Worm (Caenorhabditis elegans) whole organism, L1 larva: ENCODE results near the gene cest-10.

Source experiments
- aly-2 ChIP-seq: fragments of 150-350 bp; optimal IDR thresholded peaks from 2 replicates; lab custom pipeline; 2014; ENCODE audit warnings: missing biosample characterization, missing genetic modification characterization
- ceh-82 ChIP-seq, 3 experiments: fragments of 150-350 bp in 1 of 3; sonication (generic microtip) in 2 of 3; optimal IDR thresholded peaks; 2 replicates each; lab custom pipeline; 2014 to 2017; ENCODE audit warnings: missing biosample characterization in 3 of 3, missing genetic modification characterization in 3 of 3
- dpl-1 ChIP-seq, 3 experiments: fragments of 150-350 bp in 2 of 3; sonication (generic microtip) in 1 of 3; optimal IDR thresholded peaks; 2 replicates each; lab custom pipeline; 2014 to 2017; ENCODE audit warnings: missing biosample characterization in 3 of 3, missing genetic modification characterization in 3 of 3, missing genetic modification reagents in 3 of 3
- jun-1 ChIP-seq: fragments of 150-350 bp; optimal IDR thresholded peaks from 2 replicates; lab custom pipeline; 2014; ENCODE audit warnings: missing biosample characterization, missing genetic modification reagents, missing genetic modification characterization
- lsy-2 ChIP-seq, 2 experiments: fragments of 150-350 bp; optimal IDR thresholded peaks; 2 replicates each; lab custom pipeline; 2014; ENCODE audit warnings: missing biosample characterization in 2 of 2, missing genetic modification characterization in 2 of 2
- nhr-84 ChIP-seq: sonication (generic microtip); optimal IDR thresholded peaks from 2 replicates; lab custom pipeline; 2017; ENCODE audit warnings: missing biosample characterization, missing genetic modification characterization
- skn-1 ChIP-seq: fragments of 150-350 bp; optimal IDR thresholded peaks from 2 replicates; lab custom pipeline; 2014; ENCODE audit warnings: missing biosample characterization, missing genetic modification characterization

- no peak for TF ChIP-seq skn-1 (tag; lab: Kevin White, UChicago)
- TF ChIP-seq lsy-2 (tag; optimal IDR thresholded peaks at IDR 0.05; lab: Kevin White, UChicago), result no peak
- TF ChIP-seq aly-2 (tag; lab: Kevin White, UChicago), result no peak
- TF ChIP-seq dpl-1 (GFP tag; optimal IDR thresholded peaks at IDR 0.05; lab: Kevin White, UChicago), result no peak
- TF ChIP-seq nhr-84 (tag; lab: Kevin White, UChicago), result no peak
- TF ChIP-seq jun-1 (tag; lab: Kevin White, UChicago), result no peak
- no peak for TF ChIP-seq ceh-82 (tag; optimal IDR thresholded peaks at IDR 0.05; lab: Kevin White, UChicago)
Measured at ce11 chrIV:7173489-7173888, 6.9 kb upstream of the cest-10 start, which contains the start of gene str-1.
